Worm (Caenorhabditis elegans) whole organism, early embryonic: ENCODE results near the gene tpan-1.

Source experiments
- B0310.2 ChIP-seq: sonication (generic microtip); optimal IDR thresholded peaks from 2 replicates; lab custom pipeline; 2016; ENCODE audit warnings: mild to moderate bottlenecking, missing genetic modification characterization, missing compliant biosample characterization
- F13C5.2 ChIP-seq: sonication (generic microtip); optimal IDR thresholded peaks from 2 replicates; lab custom pipeline; 2017; ENCODE audit warnings: mild to moderate bottlenecking, missing genetic modification characterization, inconsistent platforms, missing compliant biosample characterization
- aly-1 ChIP-seq: sonication (generic microtip); optimal IDR thresholded peaks from 2 replicates; lab custom pipeline; 2016; ENCODE audit warnings: missing genetic modification characterization, missing compliant biosample characterization
- ama-1 ChIP-seq: fragments of 150-350 bp; optimal IDR thresholded peaks from 2 replicates; lab custom pipeline; 2014
- ceh-13 ChIP-seq: fragments of 200-800 bp; sonication (Bioruptor generic); optimal IDR thresholded peaks from 2 replicates; lab custom pipeline; 2018; ENCODE audit warnings: mild to moderate bottlenecking, missing genetic modification characterization, missing compliant biosample characterization
- ceh-36 ChIP-seq: sonication (generic microtip); optimal IDR thresholded peaks from 2 replicates; lab custom pipeline; 2016; ENCODE audit warnings: missing genetic modification characterization, inconsistent platforms, missing compliant biosample characterization
- ets-7 ChIP-seq: sonication (generic microtip); optimal IDR thresholded peaks from 2 replicates; lab custom pipeline; 2016; ENCODE audit warnings: missing genotype, missing genetic modification characterization, missing compliant biosample characterization
- flt-1 ChIP-seq: fragments of 200-800 bp; sonication (Bioruptor generic); IDR thresholded peaks from 2 replicates; pipeline ENCODE4 v1.3.6; 2022; ENCODE audit warnings: missing genetic modification characterization, missing compliant biosample characterization
- hmbx-1 ChIP-seq: sonication (generic microtip); optimal IDR thresholded peaks from 2 replicates; lab custom pipeline; 2016; ENCODE audit warnings: mild to moderate bottlenecking, missing genetic modification characterization, missing compliant biosample characterization
- hmg-4 ChIP-seq: fragments of 200-800 bp; sonication (Bioruptor generic); optimal IDR thresholded peaks from 2 replicates; lab custom pipeline; 2018; ENCODE audit warnings: mild to moderate bottlenecking, missing genetic modification characterization, missing compliant biosample characterization
- hnd-1 ChIP-seq: sonication (generic microtip); optimal IDR thresholded peaks from 2 replicates; lab custom pipeline; 2016; ENCODE audit warnings: missing genetic modification characterization, missing compliant biosample characterization
- pes-1 ChIP-seq: fragments of 200-800 bp; sonication (Bioruptor generic); IDR thresholded peaks from 2 replicates; pipeline ENCODE4 v1.3.6; 2022; ENCODE audit warnings: missing genetic modification reagents, missing genetic modification characterization, missing compliant biosample characterization
- scrt-1 ChIP-seq: fragments of 200-800 bp; sonication (Bioruptor generic); IDR thresholded peaks from 2 replicates; pipeline ENCODE4 v1.3.6; 2022; ENCODE audit warnings: missing genetic modification characterization, missing compliant biosample characterization
- sea-1 ChIP-seq: fragments of 200-800 bp; sonication (Bioruptor generic); conservative IDR thresholded peaks from 2 replicates; pipeline ENCODE4 v1.3.6; 2022; ENCODE audit warnings: missing genetic modification characterization, missing compliant biosample characterization
- tbx-11 ChIP-seq: fragments of 200-800 bp; sonication (Bioruptor generic); IDR thresholded peaks from 2 replicates; pipeline ENCODE4 v1.3.6; 2022; ENCODE audit warnings: missing genetic modification characterization, missing compliant biosample characterization
- tbx-37 ChIP-seq: fragments of 200-800 bp; sonication (Bioruptor generic); conservative IDR thresholded peaks from 2 replicates; pipeline ENCODE4 v1.3.6; 2022; ENCODE audit warnings: missing genetic modification reagents, missing genetic modification characterization, missing compliant biosample characterization
- tra-4 ChIP-seq: sonication (generic microtip); optimal IDR thresholded peaks from 2 replicates; lab custom pipeline; 2017; ENCODE audit warnings: missing genetic modification characterization, missing compliant biosample characterization

The tpan-1 gene

DNA sequence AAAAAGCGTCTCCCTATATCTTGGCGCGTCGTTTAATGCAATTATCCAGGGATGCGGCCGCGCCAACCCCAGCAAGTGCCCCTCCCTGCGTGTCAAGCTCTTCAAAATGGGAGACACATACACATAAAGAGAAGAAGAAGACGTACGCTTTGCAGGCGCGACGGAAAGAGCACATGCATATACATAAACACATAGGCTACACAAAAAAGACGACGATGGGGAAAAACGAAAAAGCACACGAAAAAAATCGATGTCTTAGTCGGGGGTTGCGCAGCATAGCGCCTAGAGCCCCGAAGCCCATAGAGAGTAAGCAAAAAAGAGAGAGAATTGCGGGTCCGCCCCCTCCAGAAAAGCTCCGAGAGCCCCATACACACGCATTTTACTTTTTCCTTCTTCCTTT is at the start of gene tpan-1:
tpan-1 (plus strand) TSS at position 398 of the 400 bp plus-strand sequence.
- TF ChIP-seq tra-4, result no peak
- no peak for TF ChIP-seq scrt-1
- no peak for TF ChIP-seq pes-1 (GFP tag; lab: Robert Waterston, UW)
- TF ChIP-seq ets-7, result no peak
- TF ChIP-seq tbx-11 (GFP tag; lab: Robert Waterston, UW), result no peak
- TF ChIP-seq hmg-4 (GFP tag; lab: Kevin White, UChicago), result no peak
- no peak for TF ChIP-seq F13C5.2 (tag; lab: Kevin White, UChicago)
- TF ChIP-seq ama-1 (lab: Kevin White, UChicago), result no peak
- TF ChIP-seq flt-1 (GFP tag; lab: Robert Waterston, UW), result no peak
- TF ChIP-seq tbx-37 (GFP tag; lab: Robert Waterston, UW), result no peak
- no peak for TF ChIP-seq aly-1 (tag; lab: Kevin White, UChicago)
- TF ChIP-seq hmbx-1, result no peak
- no peak for TF ChIP-seq B0310.2 (tag; lab: Kevin White, UChicago)
- no peak for TF ChIP-seq ceh-13 (GFP tag; lab: Kevin White, UChicago)
- TF ChIP-seq sea-1, result no peak
- no peak for TF ChIP-seq hnd-1 (tag; lab: Kevin White, UChicago)
- TF ChIP-seq ceh-36 (tag; lab: Kevin White, UChicago), result no peak

ce11 chrV:20744290-20744837 is 44.9 kb upstream of the tpan-1 start, which contains the start of gene dnj-25:
Gene dnj-25, minus strand, starts transcription at chrV:20744346.
- TF ChIP-seq B0310.2 (tag; lab: Kevin White, UChicago), result no peak
- TF ChIP-seq F13C5.2 (tag; lab: Kevin White, UChicago), result peak; percentile 27

- no peak for TF ChIP-seq tbx-37 (GFP tag; lab: Robert Waterston, UW)
- TF ChIP-seq ceh-36 (tag; lab: Kevin White, UChicago), result no peak
- TF ChIP-seq pes-1 (GFP tag; lab: Robert Waterston, UW), result no peak
- TF ChIP-seq tbx-11 (GFP tag; lab: Robert Waterston, UW), result no peak
- no peak for TF ChIP-seq scrt-1
- TF ChIP-seq tra-4, result no peak
- no peak for TF ChIP-seq F13C5.2 (tag; lab: Kevin White, UChicago)
- TF ChIP-seq sea-1, result no peak
- no peak for TF ChIP-seq hmg-4 (GFP tag; lab: Kevin White, UChicago)
- TF ChIP-seq flt-1 (GFP tag; lab: Robert Waterston, UW), result no peak
- no peak for TF ChIP-seq hmbx-1
- TF ChIP-seq ceh-13 (GFP tag; lab: Kevin White, UChicago), result no peak
- no peak for TF ChIP-seq ets-7
- no peak for TF ChIP-seq B0310.2 (tag; lab: Kevin White, UChicago)
- TF ChIP-seq hnd-1 (tag; lab: Kevin White, UChicago), result no peak
- no peak for TF ChIP-seq aly-1 (tag; lab: Kevin White, UChicago)
- TF ChIP-seq ama-1 (lab: Kevin White, UChicago), result no peak
Measured at ce11 chrV:20745278-20745677, 44.0 kb upstream of the tpan-1 start.

ce11 chrV:20746805-20747204 is 42.5 kb upstream of the tpan-1 start:
- no peak for TF ChIP-seq ceh-13 (GFP tag; lab: Kevin White, UChicago)
- TF ChIP-seq tbx-37 (GFP tag; lab: Robert Waterston, UW), result no peak

- no peak for TF ChIP-seq pes-1 (GFP tag; lab: Robert Waterston, UW)
- 0 out of 2 replicates have a peak, but pooled peaks have one; percentile 17 for TF ChIP-seq tbx-11 (GFP tag; lab: Robert Waterston, UW)
Measured at ce11 chrV:20747964-20748363, 41.3 kb upstream of the tpan-1 start.

- TF ChIP-seq aly-1 (tag; lab: Kevin White, UChicago) (no peak), tbx-11 (GFP tag; lab: Robert Waterston, UW) (no peak), sea-1 (no peak), tbx-37 (GFP tag; lab: Robert Waterston, UW) (no peak), ets-7 (no peak), hmg-4 (GFP tag; lab: Kevin White, UChicago) (no peak), pes-1 (GFP tag; lab: Robert Waterston, UW) (no peak), hmbx-1 (no peak), flt-1 (GFP tag; lab: Robert Waterston, UW) (no peak), B0310.2 (tag; lab: Kevin White, UChicago) (no peak), ama-1 (lab: Kevin White, UChicago) (no peak), ceh-13 (GFP tag; lab: Kevin White, UChicago) (no peak), F13C5.2 (tag; lab: Kevin White, UChicago) (no peak), scrt-1 (no peak), ceh-36 (tag; lab: Kevin White, UChicago) (no peak), hnd-1 (tag; lab: Kevin White, UChicago) (no peak)
Measured at ce11 chrV:20749098-20749497, 40.2 kb upstream of the tpan-1 start.

DNA sequence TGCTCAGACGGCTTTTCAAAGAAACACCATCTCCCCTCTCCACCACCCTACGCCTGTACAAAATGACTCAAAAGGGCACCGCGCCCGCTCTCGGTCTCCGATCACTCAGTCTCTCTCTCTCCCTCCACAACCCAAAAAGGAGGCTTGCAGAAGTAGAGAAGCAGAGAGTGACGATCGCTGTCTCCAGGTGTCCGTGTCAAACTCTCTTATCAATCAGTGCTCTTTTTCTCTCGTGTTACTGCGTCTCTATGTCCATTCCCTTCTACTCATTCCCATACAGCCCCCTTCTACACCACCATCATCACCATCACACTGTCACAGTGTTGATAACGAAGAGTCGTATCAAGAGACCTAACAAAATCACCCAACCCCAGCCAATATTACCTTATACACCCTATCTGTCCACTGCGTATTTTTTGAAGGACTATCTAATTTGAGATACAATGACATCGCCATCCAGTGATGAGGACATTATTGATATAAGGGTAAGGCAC is 36.6 kb upstream of the tpan-1 start, which contains the start of gene pha-4:
pha-4 (plus strand) TSS at position 444 of the 494 bp plus-strand sequence.
- no peak for TF ChIP-seq tbx-37 (GFP tag; lab: Robert Waterston, UW)
- TF ChIP-seq hmg-4 (GFP tag; lab: Kevin White, UChicago), result no peak
- TF ChIP-seq scrt-1, result no peak
- TF ChIP-seq ceh-13 (GFP tag; lab: Kevin White, UChicago), result no peak
- no peak for TF ChIP-seq hnd-1 (tag; lab: Kevin White, UChicago)
- TF ChIP-seq F13C5.2 (tag; lab: Kevin White, UChicago), result no peak
- TF ChIP-seq ama-1 (lab: Kevin White, UChicago), result no peak
- no peak for TF ChIP-seq ets-7
- TF ChIP-seq flt-1 (GFP tag; lab: Robert Waterston, UW), result no peak
- no peak for TF ChIP-seq tra-4
- no peak for TF ChIP-seq ceh-36 (tag; lab: Kevin White, UChicago)
- no peak for TF ChIP-seq sea-1
- TF ChIP-seq tbx-11 (GFP tag; lab: Robert Waterston, UW), result no peak
- TF ChIP-seq hmbx-1, result no peak
- no peak for TF ChIP-seq B0310.2 (tag; lab: Kevin White, UChicago)
- TF ChIP-seq aly-1 (tag; lab: Kevin White, UChicago), result no peak
- TF ChIP-seq pes-1 (GFP tag; lab: Robert Waterston, UW), result no peak
